Fruit fly (Drosophila melanogaster): ENCODE data around the gene Gga.

The Gga gene

DNA sequence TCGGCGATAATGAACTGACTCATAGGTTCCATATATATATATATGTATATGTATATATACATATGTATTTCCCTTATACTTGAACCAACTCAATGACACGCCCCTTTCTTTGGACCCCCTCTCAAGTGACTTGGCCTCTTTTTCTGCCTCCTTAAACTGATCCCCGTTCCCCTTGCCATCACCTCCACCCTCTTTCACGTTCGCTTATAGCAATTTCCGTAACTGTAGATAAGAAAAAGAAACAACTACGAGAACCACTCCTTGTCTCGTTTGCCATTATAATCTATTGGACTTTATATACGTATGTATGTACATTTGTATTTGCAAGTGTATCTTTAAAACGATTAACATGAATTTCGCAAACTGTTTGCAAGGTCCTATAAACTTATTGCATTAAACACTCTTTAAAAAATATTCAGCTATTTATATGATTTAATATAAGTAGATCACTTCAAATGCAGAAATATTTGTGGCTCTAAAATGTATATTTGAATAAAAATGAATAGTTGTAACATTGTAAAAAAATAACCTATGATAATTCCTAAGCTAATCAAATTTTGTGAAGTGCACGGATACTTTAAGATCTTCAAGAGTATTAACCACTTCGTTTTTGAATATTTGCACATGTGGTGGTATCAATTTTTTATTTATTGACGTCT, 18.0 kb upstream of the Gga start:
- TF ChIP-seq noc (tag; optimal IDR thresholded peaks at IDR 0.05): peak; percentile 93

DNA sequence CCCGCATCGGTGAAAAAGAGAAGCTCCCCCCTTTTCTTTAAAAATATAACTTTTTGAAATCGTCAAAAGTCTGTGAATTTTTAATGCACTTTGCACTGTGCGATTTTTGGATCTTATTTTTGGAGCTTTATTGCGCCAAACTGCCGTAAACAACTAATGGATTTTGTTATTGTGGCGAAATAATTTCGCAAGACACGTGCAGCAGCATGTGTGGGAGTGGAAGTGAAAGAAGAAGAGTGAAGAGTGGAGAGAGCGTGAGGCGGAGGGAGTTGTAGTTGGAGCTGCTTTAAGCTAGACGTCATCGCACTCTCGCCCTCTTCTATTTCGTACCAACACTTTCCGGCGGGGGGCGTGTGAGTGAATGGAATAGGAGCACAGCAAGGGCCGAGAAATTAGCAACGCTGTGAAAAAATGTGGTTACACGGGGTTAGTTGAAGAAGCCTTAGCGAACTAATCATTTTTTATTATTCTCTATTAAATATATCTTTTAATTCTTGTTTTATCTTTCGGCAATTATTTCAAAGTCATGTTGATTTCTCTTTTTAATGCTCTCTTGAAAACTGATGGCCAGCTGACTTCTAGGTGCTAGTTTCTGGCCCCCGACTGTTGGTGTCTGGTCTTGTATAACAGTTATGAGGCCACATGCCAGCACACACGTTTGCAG, 17.3 kb upstream of the Gga start:
- TF ChIP-seq noc (tag; optimal IDR thresholded peaks at IDR 0.05): peak; percentile 97

DNA sequence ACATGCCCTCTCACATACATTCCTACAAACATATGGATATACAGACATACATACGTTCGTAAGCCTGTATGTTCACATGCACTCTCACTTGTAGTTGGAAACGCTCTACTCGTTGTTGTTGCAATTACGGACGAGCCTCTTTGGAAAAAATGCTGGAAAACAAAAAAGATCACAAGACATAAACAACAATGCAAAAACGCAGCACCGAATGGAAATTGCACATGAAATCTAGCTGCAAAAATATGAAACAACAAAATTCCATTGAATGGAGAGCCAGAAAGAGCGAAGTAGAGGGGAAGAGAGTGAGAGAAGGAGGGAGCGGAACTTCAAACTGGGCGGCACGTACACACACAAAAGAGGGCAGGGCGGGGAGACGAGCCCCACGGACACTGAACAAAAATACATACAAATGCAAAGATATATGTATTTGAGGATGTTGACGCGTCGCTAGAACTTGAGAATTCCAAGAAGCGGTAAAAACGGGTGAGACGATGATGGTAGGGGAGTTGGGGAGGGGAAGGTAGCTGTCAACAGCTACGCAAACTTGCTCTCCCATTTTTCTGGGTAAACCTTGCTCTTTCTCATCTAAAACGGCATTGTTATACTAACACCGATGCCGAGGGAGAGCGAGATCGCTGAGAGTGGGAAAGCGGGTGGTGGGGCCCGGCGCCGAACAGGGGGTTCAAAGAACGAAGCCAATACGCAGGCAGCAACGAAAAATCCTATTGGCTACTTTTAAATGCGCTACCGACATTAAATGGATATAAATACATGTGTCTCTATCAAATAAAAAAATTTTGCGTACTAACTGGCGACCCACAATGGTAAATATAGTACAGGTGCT, 16.5 kb upstream of the Gga start:
- TF ChIP-seq noc (tag; optimal IDR thresholded peaks at IDR 0.05): no peak

DNA sequence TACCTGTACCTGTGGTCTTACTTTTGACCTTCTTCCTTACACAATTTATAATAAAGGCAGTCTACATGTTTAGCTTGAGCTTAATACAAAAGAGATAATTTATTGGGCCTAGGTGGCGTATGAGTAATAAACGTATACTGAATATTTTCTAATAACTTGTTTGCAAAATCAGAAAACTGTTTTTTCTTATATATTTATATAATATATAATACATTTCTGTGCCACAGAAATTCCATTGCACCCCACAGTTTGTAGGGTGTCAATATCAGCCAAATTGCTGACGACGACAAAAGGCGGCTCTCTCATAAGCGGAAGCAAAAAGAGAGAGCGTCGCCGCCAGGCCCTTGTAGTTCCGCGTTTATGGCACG, 15.9 kb upstream of the Gga start:
- TF ChIP-seq noc (tag; optimal IDR thresholded peaks at IDR 0.05): no peak

DNA sequence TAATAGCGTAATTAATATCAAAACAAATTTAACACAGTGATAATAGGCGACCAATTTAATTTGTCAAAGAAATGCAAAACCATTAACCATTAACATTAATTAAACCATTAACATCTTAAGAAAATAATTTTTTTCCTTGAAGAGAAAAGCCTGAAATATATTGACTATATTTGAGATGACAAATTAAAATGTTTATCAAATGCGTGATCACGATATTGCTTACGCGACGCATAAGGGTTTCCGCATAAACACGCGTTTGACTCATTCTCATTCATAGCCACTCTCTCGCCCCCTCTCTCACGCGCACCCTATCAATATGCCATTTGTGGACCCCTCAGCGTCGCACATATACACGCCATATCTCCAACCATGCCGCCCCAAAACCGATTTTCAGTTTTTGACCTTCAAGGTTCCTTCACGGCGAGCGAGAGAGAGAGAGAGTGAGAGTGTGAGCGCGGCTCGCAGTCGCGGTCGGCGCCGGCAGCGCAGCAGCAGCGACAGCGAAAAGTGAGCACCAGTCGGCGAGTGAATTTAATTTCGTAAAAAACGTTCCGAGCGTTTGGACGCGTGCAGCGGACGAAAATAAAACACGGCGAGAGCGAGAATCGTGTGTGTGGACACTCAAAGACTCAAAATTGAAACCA, 15.3 kb upstream of the Gga start, which contains the start of gene Hex-A:
Gene Hex-A, plus strand, starts transcription at position 317 of the 644 bp plus-strand sequence.
- TF ChIP-seq noc (tag; optimal IDR thresholded peaks at IDR 0.05): peak; percentile 99

DNA sequence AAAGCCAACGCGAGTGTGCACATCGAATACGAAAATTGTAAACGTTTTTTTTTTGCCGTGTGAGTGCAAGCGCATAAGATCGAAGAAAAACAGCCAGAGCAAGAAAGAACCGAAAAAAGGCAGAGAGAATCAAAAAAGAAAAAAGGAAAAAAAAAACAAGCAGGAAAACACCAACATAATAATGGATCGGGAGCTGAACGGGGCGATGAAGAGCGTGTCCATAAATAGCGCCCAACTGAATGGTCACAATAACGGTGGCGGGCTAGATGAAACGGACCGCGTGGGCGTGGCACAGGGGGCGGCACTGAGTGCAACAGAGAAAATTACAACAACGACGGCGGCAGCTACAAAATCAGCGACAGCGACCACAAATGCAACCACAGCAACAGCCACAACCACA, 14.8 kb upstream of the Gga start:
- no peak for TF ChIP-seq noc (tag; optimal IDR thresholded peaks at IDR 0.05)

DNA sequence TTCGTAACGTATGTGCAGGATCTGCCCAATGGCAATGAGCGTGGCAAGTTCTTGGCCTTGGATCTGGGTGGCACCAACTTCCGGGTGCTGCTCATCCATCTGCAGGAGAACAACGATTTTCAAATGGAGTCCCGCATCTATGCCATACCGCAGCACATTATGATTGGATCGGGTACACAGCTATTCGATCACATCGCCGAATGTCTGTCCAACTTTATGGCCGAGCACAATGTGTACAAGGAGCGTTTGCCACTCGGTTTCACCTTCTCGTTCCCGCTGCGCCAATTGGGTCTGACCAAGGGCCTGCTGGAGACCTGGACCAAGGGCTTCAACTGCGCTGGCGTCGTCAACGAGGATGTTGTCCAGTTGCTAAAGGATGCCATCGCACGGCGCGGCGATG, 14.2 kb upstream of the Gga start:
- TF ChIP-seq noc (tag; optimal IDR thresholded peaks at IDR 0.05): no peak

DNA sequence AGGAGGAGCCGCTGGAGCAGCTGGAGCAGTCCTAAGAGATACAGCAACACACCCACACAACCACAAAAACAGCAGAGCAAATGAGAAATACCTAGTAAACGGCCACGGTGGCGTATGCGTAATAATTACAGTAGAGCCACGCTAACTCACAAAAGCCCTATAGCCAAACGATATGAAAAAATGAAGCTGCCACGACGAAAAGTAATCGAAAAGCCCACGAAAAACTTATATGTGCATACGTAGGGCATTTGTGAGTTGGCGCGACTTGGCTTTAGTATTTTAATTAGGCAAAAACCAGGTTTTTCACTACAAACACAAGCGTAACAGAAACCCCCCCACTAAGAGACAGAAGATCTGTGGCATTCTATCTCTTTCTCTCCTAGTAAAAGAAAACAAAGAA, 12.9 kb upstream of the Gga start:
- no peak for TF ChIP-seq noc (tag; optimal IDR thresholded peaks at IDR 0.05)

DNA sequence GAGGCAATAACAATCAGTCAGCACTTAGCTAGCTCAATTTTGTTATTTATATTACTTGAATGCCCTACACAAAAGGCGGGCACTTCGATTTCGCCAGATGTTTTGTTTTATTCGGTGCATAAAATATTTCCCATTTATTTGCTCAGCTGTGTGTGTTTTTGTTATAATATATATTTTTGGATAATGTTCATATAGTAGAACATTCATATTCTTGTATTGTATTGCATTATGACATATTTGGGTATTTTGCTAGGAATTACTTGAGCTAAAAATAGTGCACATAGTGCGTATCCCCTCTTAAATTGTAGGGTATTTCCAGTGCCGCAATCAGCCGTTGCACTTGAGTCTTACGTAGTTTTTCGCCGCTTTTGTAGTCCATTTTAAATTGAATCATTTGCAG, 10.9 kb upstream of the Gga start:
- TF ChIP-seq noc (tag; optimal IDR thresholded peaks at IDR 0.05): peak; percentile 79

DNA sequence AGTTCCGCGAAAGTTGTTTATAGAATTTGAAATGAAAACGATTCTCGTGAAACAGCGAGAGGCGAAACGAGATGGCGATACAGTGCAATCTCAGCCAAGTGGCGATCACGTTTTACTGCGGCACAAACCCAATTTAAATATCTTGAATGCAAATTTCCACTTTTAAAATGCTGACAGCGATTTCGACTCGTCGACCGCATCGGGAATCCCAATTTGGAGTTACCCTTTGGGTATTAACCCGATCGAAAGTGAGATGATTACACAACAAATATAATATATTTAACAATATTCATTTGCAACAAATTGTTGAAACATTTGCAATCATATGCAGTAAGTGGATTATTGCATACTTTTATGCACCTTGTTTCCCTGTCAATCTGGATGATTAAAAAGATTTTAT, 10.2 kb upstream of the Gga start:
- no peak for TF ChIP-seq noc (tag; optimal IDR thresholded peaks at IDR 0.05)

DNA sequence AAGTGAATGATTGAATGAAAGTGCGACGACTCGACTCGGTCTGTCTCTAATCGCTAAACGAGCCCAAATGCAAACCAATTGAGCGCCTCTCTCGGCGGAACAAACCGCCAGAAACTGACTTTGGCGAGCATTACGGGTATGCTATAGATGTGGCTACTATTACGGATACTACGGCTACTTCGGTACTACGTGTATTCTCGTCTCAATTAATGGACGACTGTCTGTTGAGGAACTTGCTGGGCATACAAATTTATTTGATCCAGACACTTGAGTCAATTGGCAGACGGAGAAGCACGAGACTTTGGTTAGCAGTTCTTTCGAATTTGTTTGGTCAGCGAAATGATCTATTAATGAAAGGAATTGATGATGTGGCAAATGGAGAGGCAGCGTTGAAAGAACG, 6.4 kb upstream of the Gga start:
- TF ChIP-seq noc (tag; optimal IDR thresholded peaks at IDR 0.05): no peak

DNA sequence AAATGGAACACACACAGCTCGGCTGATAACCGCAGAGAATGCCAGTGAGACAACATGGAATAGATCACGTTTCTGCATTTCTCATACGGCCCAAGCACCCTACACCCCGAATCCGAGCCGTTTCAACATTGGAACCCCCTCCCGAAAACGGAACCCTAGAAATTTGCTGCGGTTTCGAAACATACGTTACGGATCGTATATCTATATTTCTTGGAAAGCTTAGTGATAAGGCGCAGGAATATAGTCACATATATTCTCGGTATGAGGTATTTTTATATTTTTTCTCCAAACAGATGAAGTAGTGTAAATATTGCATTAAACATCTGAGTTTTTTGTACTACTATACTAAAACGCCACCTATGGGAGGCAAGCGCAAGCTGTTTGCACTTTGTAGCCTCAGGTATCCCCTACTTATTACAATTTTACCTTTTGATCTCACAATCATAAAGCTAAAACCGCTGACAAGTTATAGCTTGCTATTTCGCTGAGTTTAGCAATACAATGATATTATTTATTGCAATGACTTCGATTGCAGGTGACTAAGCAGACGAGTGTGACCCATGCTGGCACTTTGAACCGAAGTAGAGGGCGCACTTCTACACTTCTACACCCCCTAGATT, 5.4 kb upstream of the Gga start:
- no peak for TF ChIP-seq noc (tag; optimal IDR thresholded peaks at IDR 0.05)

DNA sequence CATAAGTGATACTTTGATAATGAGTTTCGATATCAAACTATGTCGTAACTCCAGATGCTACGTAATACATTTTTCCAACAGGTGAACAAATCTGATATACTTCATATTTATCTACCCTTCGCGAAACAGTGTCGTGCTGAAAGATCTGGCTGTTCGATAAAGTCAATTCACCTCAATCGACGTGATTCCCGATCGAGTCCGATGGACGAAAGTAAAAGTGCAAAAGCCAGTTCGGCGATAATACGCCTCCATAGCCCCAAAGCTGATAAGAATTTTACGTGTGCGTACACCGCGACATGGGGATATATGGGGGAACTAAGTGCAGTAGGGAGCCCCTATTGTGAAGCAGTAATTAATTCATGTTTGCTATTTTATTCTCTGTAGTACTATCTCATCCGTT, 2.7 kb upstream of the Gga start:
- TF ChIP-seq noc (tag; optimal IDR thresholded peaks at IDR 0.05): no peak

DNA sequence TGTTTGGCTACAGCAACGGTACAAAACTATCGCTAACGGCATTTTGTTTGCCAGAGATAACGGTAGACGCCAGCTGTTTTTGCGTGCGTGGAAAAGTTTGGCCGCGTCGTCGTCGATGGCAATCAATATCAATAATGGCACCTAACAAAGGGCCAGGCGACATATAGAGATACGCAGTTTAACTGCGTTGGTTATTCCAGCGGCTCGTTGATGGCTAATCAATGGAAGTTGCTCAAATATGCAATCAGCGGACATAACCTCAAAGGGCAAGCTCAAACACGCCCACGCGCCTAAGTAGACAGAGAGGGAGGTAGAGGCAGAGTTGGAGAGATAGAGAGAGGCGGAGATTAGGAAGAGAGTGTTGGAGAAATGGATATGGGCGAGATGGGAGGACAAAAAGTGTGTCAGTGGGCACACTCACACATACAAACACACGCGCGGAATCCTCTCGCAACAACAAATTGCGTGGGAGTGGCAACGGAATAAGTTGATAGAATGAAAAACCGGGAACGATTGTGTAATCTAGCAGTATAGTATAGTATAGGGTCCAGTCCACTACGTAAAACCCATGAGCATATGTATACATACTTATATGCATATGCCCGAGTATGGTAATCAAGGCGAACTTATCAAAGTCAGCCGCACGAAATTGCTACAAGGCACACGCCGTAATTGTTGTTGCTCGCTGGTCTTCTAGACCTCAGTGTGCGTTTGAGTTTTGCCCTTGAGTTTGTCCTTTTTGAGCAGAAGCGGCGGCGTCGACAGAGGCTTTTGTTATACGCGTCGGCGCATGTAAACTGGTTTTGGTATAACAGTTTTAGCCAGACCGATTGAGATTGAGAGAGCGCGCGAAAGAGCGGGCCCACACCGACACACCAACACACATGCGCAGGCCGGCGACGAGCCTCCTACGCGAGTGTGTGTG, 1.4 kb upstream of the Gga start:
- no peak for TF ChIP-seq noc (tag; optimal IDR thresholded peaks at IDR 0.05)
